Worm (Caenorhabditis elegans) whole organism, L2 larva: ENCODE measurements around the gene K07D4.4.
A peak's percentile ranks its signal among the peaks of the same experiment; 100 is the strongest.

Experiments
- R02D3.7 ChIP-seq: fragments of 150-350 bp; optimal IDR thresholded peaks from 2 replicates; lab custom pipeline; 2014; ENCODE audit warnings: missing biosample characterization, missing genetic modification characterization
- ZK546.5 ChIP-seq: sonication (generic microtip); optimal IDR thresholded peaks from 2 replicates; lab custom pipeline; 2017; ENCODE audit warnings: missing biosample characterization, missing genetic modification characterization
- ama-1 ChIP-seq: fragments of 150-350 bp; optimal IDR thresholded peaks from 2 replicates; lab custom pipeline; 2018; ENCODE audit warnings: inconsistent platforms
- blmp-1 ChIP-seq: sonication (generic microtip); optimal IDR thresholded peaks from 2 replicates; lab custom pipeline; 2017; ENCODE audit warnings: missing genetic modification characterization, mild to moderate bottlenecking, missing compliant biosample characterization, antibody characterized with exemption, moderate library complexity; ENCODE audit not compliant: insufficient read depth
- crh-2 ChIP-seq: sonication (generic microtip); optimal IDR thresholded peaks from 2 replicates; lab custom pipeline; 2017; ENCODE audit warnings: missing biosample characterization, missing genetic modification characterization
- dmd-4 ChIP-seq: sonication (generic microtip); optimal IDR thresholded peaks from 2 replicates; lab custom pipeline; 2017; ENCODE audit warnings: missing biosample characterization, missing genetic modification characterization
- elt-1 ChIP-seq: fragments of 150-350 bp; optimal IDR thresholded peaks from 2 replicates; lab custom pipeline; 2014; ENCODE audit warnings: missing biosample characterization, missing genetic modification characterization
- fos-1 ChIP-seq: fragments of 150-350 bp; optimal IDR thresholded peaks from 2 replicates; lab custom pipeline; 2014; ENCODE audit warnings: missing biosample characterization, missing genetic modification characterization
- gmeb-1 ChIP-seq: fragments of 150-350 bp; optimal IDR thresholded peaks from 2 replicates; lab custom pipeline; 2014; ENCODE audit warnings: missing biosample characterization, missing genetic modification characterization
- lin-39 ChIP-seq: fragments of 150-350 bp; optimal IDR thresholded peaks from 2 replicates; lab custom pipeline; 2014; ENCODE audit warnings: missing biosample characterization, missing genetic modification reagents, missing genetic modification characterization
- mab-5 ChIP-seq: fragments of 150-350 bp; optimal IDR thresholded peaks from 2 replicates; lab custom pipeline; 2014; ENCODE audit warnings: missing biosample characterization, missing genetic modification characterization
- mdl-1 ChIP-seq, 2 experiments: fragments of 150-350 bp in 1 of 2; sonication (generic microtip) in 1 of 2; optimal IDR thresholded peaks; 2 replicates each; lab custom pipeline; 2017; ENCODE audit warnings: missing biosample characterization in 2 of 2, missing genetic modification characterization in 2 of 2
- nhr-11 ChIP-seq: fragments of 150-350 bp; optimal IDR thresholded peaks from 2 replicates; lab custom pipeline; 2014; ENCODE audit warnings: missing biosample characterization, missing genetic modification characterization
- nhr-129 ChIP-seq: fragments of 150-350 bp; optimal IDR thresholded peaks from 2 replicates; lab custom pipeline; 2014; ENCODE audit warnings: missing biosample characterization, missing genetic modification characterization
- nhr-21 ChIP-seq: fragments of 150-350 bp; optimal IDR thresholded peaks from 2 replicates; lab custom pipeline; 2014; ENCODE audit warnings: missing biosample characterization, missing genetic modification characterization
- nhr-25 ChIP-seq: fragments of 150-350 bp; sonication (generic microtip); optimal IDR thresholded peaks from 3 replicates; lab custom pipeline; 2014; ENCODE audit warnings: missing biosample characterization, missing genetic modification characterization
- nhr-6 ChIP-seq: fragments of 150-350 bp; optimal IDR thresholded peaks from 2 replicates; lab custom pipeline; 2014; ENCODE audit warnings: missing biosample characterization, missing genetic modification characterization
- sem-4 ChIP-seq: fragments of 150-350 bp; optimal IDR thresholded peaks from 2 replicates; lab custom pipeline; 2014; ENCODE audit warnings: missing biosample characterization, missing genetic modification reagents, missing genetic modification characterization
- skn-1 ChIP-seq: sonication (generic microtip); optimal IDR thresholded peaks from 2 replicates; lab custom pipeline; 2017; ENCODE audit warnings: missing biosample characterization, missing genetic modification characterization
- sma-3 ChIP-seq: sonication (generic microtip); optimal IDR thresholded peaks from 2 replicates; lab custom pipeline; 2016; ENCODE audit warnings: missing genetic modification reagents, missing genetic modification characterization, missing compliant biosample characterization
- sma-9 ChIP-seq, 2 experiments: fragments of 150-350 bp in 1 of 2; sonication (generic microtip) in 1 of 2; optimal IDR thresholded peaks; 2 replicates each; lab custom pipeline; 2014 to 2016; ENCODE audit warnings: missing genetic modification characterization in 2 of 2, mild to moderate bottlenecking in 1 of 2, missing biosample characterization in 1 of 2, missing compliant biosample characterization in 1 of 2, missing genetic modification reagents in 1 of 2, moderate library complexity in 1 of 2
- snpc-4 ChIP-seq: fragments of 150-350 bp; optimal IDR thresholded peaks from 2 replicates; lab custom pipeline; 2014; ENCODE audit warnings: missing biosample characterization, missing genetic modification characterization
- zag-1 ChIP-seq: fragments of 150-350 bp; optimal IDR thresholded peaks from 2 replicates; lab custom pipeline; 2014; ENCODE audit warnings: missing biosample characterization, missing genetic modification characterization
- ztf-4 ChIP-seq: fragments of 150-350 bp; optimal IDR thresholded peaks from 2 replicates; lab custom pipeline; 2014; ENCODE audit warnings: missing biosample characterization, missing genetic modification characterization

Gene K07D4.4

ce11 chrII:3992029-3992428 lies 40.2 kb downstream of the K07D4.4 start:
- TF ChIP-seq fos-1: peak; percentile 61
- TF ChIP-seq snpc-4 (tag; lab: Kevin White, UChicago): no peak

- TF ChIP-seq ama-1 (lab: Kevin White, UChicago) (no peak), fos-1 (peak; percentile 81)
- TF ChIP-seq, all 48 proteins: peak for 1
Observed at ce11 chrII:3990706-3991105, 41.5 kb downstream of the K07D4.4 start.

- no peak for TF ChIP-seq R02D3.7 (tag; lab: Kevin White, UChicago)
- TF ChIP-seq crh-2 (tag; lab: Kevin White, UChicago): peak; percentile 24
- TF ChIP-seq elt-1 (tag; lab: Kevin White, UChicago): no peak
- peak; percentile 78 for TF ChIP-seq fos-1
- TF ChIP-seq mab-5 (tag; lab: Kevin White, UChicago): no peak
- peak; percentile 26 for TF ChIP-seq gmeb-1 (tag; lab: Kevin White, UChicago)
- peak; percentile 47 for TF ChIP-seq sma-9 (GFP tag; optimal IDR thresholded peaks at IDR 0.05; lab: Kevin White, UChicago)
- TF ChIP-seq sma-9 (tag; optimal IDR thresholded peaks at IDR 0.05; lab: Kevin White, UChicago): no peak
Observed at ce11 chrII:3989627-3990367, 42.4 kb downstream of the K07D4.4 start, which contains the start of gene Y14H12A.2. Gene Y14H12A.2, minus strand, starts transcription at chrII:3989677.

ce11 chrII:3986906-3987305 lies 45.3 kb downstream of the K07D4.4 start, which contains the start of gene K10G6.5:
Gene K10G6.5, plus strand, starts transcription at chrII:3987250.
- TF ChIP-seq sem-4 (tag; lab: Kevin White, UChicago) (no peak), fos-1 (peak; percentile 49)

- TF ChIP-seq nhr-129 (tag; lab: Kevin White, UChicago): no peak
- TF ChIP-seq mab-5 (tag; lab: Kevin White, UChicago): no peak
- TF ChIP-seq skn-1 (tag; lab: Kevin White, UChicago): no peak
- TF ChIP-seq zag-1: no peak
- no peak for TF ChIP-seq nhr-11 (tag; lab: Kevin White, UChicago)
- TF ChIP-seq lin-39: no peak
- TF ChIP-seq dmd-4 (tag; lab: Kevin White, UChicago): no peak
- no peak for TF ChIP-seq mdl-1 (tag; optimal IDR thresholded peaks at IDR 0.05; lab: Kevin White, UChicago)
Observed at ce11 chrII:3984242-3984641, 48.0 kb downstream of the K07D4.4 start.

- TF ChIP-seq ztf-4 (tag; lab: Kevin White, UChicago): no peak
- no peak for TF ChIP-seq fos-1
- TF ChIP-seq ZK546.5 (tag; lab: Kevin White, UChicago): no peak
- no peak for TF ChIP-seq nhr-6 (tag; lab: Kevin White, UChicago)
- TF ChIP-seq blmp-1 (tag; lab: Kevin White, UChicago): no peak
- no peak for TF ChIP-seq elt-1 (tag; lab: Kevin White, UChicago)
- no peak for TF ChIP-seq nhr-25 (tag; lab: Kevin White, UChicago)
- TF ChIP-seq sma-3 (GFP tag; lab: Kevin White, UChicago): no peak
- TF ChIP-seq nhr-21 (tag; lab: Kevin White, UChicago): no peak
- no peak for TF ChIP-seq mab-5 (tag; lab: Kevin White, UChicago)
Observed at ce11 chrII:3982313-3982712, 49.9 kb downstream of the K07D4.4 start, which contains the start of gene lin-31. Gene lin-31, plus strand, starts transcription at chrII:3982549.
